Worm (Caenorhabditis elegans) whole organism, mixed stage, embryonic: ENCODE measurements around the gene B0218.7.

ENCODE experiments used
- M03D4.4 ChIP-seq: sonication (generic microtip); optimal IDR thresholded peaks from 2 replicates; lab custom pipeline; 2017; ENCODE audit warnings: mild to moderate bottlenecking, missing genetic modification characterization, missing compliant biosample characterization
- bed-3 ChIP-seq: fragments of 200-800 bp; sonication (Bioruptor generic); optimal IDR thresholded peaks from 3 replicates; lab custom pipeline; 2018; ENCODE audit warnings: mild to moderate bottlenecking, missing genetic modification characterization, moderate library complexity, missing compliant biosample characterization
- blmp-1 ChIP-seq: fragments of 150-350 bp; optimal IDR thresholded peaks from 2 replicates; lab custom pipeline; 2014; ENCODE audit warnings: missing biosample characterization, missing genetic modification characterization
- ceh-39 ChIP-seq: fragments of 150-350 bp; optimal IDR thresholded peaks from 2 replicates; lab custom pipeline; 2014; ENCODE audit warnings: missing biosample characterization, missing genetic modification characterization
- ceh-43 ChIP-seq: fragments of 200-800 bp; sonication (Bioruptor generic); optimal IDR thresholded peaks from 2 replicates; lab custom pipeline; 2018; ENCODE audit warnings: mild to moderate bottlenecking, missing genetic modification characterization, moderate library complexity, missing compliant biosample characterization
- ceh-83 ChIP-seq: fragments of 200-800 bp; sonication (Bioruptor generic); optimal IDR thresholded peaks from 2 replicates; lab custom pipeline; 2018; ENCODE audit warnings: mild to moderate bottlenecking, missing genetic modification characterization, missing compliant biosample characterization
- ces-1 ChIP-seq: fragments of 150-350 bp; optimal IDR thresholded peaks from 2 replicates; lab custom pipeline; 2014; ENCODE audit warnings: missing biosample characterization, missing genetic modification reagents, missing genetic modification characterization
- cnd-1 ChIP-seq: fragments of 200-800 bp; sonication (Bioruptor generic); optimal IDR thresholded peaks from 2 replicates; lab custom pipeline; 2018; ENCODE audit warnings: mild to moderate bottlenecking, missing genetic modification characterization, missing compliant biosample characterization
- drap-1 ChIP-seq: fragments of 200-800 bp; sonication (Bioruptor generic); optimal IDR thresholded peaks from 3 replicates; lab custom pipeline; 2018; ENCODE audit warnings: mild to moderate bottlenecking, missing genetic modification characterization, missing compliant biosample characterization
- elt-1 ChIP-seq: sonication (generic microtip); optimal IDR thresholded peaks from 2 replicates; lab custom pipeline; 2017; ENCODE audit warnings: missing genetic modification characterization, mild to moderate bottlenecking, missing compliant biosample characterization, antibody characterized with exemption, moderate library complexity, borderline replicate concordance; ENCODE audit not compliant: insufficient read depth
- elt-3 ChIP-seq: fragments of 150-350 bp; optimal IDR thresholded peaks from 2 replicates; lab custom pipeline; 2014; ENCODE audit warnings: missing biosample characterization, missing genetic modification characterization
- hlh-1 ChIP-seq: fragments of 150-350 bp; optimal IDR thresholded peaks from 2 replicates; lab custom pipeline; 2014; ENCODE audit warnings: missing biosample characterization, missing genetic modification reagents, missing genetic modification characterization
- lin-13 ChIP-seq: fragments of 150-350 bp; optimal IDR thresholded peaks from 2 replicates; lab custom pipeline; 2014; ENCODE audit warnings: missing biosample characterization, missing genetic modification characterization
- lin-32 ChIP-seq: fragments of 200-800 bp; sonication (Bioruptor generic); optimal IDR thresholded peaks from 2 replicates; lab custom pipeline; 2018; ENCODE audit warnings: mild to moderate bottlenecking, missing genetic modification characterization, missing compliant biosample characterization
- lsy-2 ChIP-seq: fragments of 150-350 bp; optimal IDR thresholded peaks from 2 replicates; lab custom pipeline; 2014; ENCODE audit warnings: missing biosample characterization, missing genetic modification characterization
- mab-5 ChIP-seq: fragments of 150-350 bp; optimal IDR thresholded peaks from 2 replicates; lab custom pipeline; 2014; ENCODE audit warnings: missing biosample characterization, missing genetic modification characterization
- mep-1 ChIP-seq: fragments of 150-350 bp; optimal IDR thresholded peaks from 2 replicates; lab custom pipeline; 2017; ENCODE audit warnings: missing biosample characterization, missing genetic modification reagents, missing genetic modification characterization, inconsistent platforms
- mls-2 ChIP-seq: sonication (generic microtip); optimal IDR thresholded peaks from 2 replicates; lab custom pipeline; 2016; ENCODE audit warnings: mild to moderate bottlenecking, missing genetic modification characterization, moderate library complexity, missing compliant biosample characterization
- nhr-2 ChIP-seq: fragments of 150-350 bp; optimal IDR thresholded peaks from 2 replicates; lab custom pipeline; 2014; ENCODE audit warnings: missing biosample characterization, missing genetic modification characterization
- nhr-28 ChIP-seq: fragments of 150-350 bp; optimal IDR thresholded peaks from 2 replicates; lab custom pipeline; 2014; ENCODE audit warnings: missing biosample characterization, missing genetic modification characterization
- nhr-76 ChIP-seq: sonication (generic microtip); optimal IDR thresholded peaks from 2 replicates; lab custom pipeline; 2017; ENCODE audit warnings: missing biosample characterization, missing genetic modification characterization
- pha-4 ChIP-seq: fragments of 150-350 bp; optimal IDR thresholded peaks from 2 replicates; lab custom pipeline; 2018; ENCODE audit warnings: missing biosample characterization, missing genetic modification reagents, missing genetic modification characterization
- sem-2 ChIP-seq: fragments of 200-800 bp; sonication (Bioruptor generic); optimal IDR thresholded peaks from 2 replicates; lab custom pipeline; 2018; ENCODE audit warnings: mild to moderate bottlenecking, missing genetic modification characterization, missing compliant biosample characterization
- snpc-4 ChIP-seq: fragments of 150-350 bp; optimal IDR thresholded peaks from 2 replicates; lab custom pipeline; 2014; ENCODE audit warnings: missing biosample characterization, missing genetic modification characterization
- sptf-1 ChIP-seq: sonication (generic microtip); optimal IDR thresholded peaks from 2 replicates; lab custom pipeline; 2017; ENCODE audit warnings: mild to moderate bottlenecking, missing genetic modification characterization, moderate library complexity, missing compliant biosample characterization
- unc-120 ChIP-seq: sonication (generic microtip); optimal IDR thresholded peaks from 2 replicates; lab custom pipeline; 2017; ENCODE audit warnings: missing genetic modification characterization, missing compliant biosample characterization; ENCODE audit not compliant: poor library complexity, severe bottlenecking
- unc-62 ChIP-seq: fragments of 150-350 bp; optimal IDR thresholded peaks from 2 replicates; lab custom pipeline; 2014; ENCODE audit warnings: missing biosample characterization, missing genetic modification reagents, missing genetic modification characterization
- ztf-11 ChIP-seq: fragments of 150-350 bp; optimal IDR thresholded peaks from 2 replicates; lab custom pipeline; 2014; ENCODE audit warnings: missing biosample characterization, missing genetic modification characterization

The B0218.7 gene

DNA sequence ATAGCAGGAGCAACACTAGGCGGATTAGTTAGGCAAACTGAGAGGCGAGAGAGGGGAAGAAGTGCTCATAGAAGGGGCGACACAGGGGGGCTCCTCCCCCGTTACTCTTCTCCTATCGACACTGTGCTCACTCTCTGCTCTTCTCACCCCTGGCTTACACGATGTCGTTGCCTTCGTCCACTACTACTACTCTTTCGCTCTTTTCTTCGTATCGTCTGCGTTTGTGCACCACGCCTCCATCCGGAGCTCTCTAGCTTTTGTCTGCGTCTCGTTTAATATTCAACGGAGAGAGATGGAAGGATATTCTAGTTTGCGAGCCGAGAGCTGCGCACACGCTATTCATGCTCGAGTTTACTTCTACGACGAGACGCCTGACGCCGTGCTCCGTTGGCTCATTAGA, 17.5 kb upstream of the B0218.7 start:
- TF ChIP-seq cnd-1 (tag; lab: Kevin White, UChicago) (peak; percentile 36), mls-2 (tag; lab: Kevin White, UChicago) (peak; percentile 63), sptf-1 (tag; lab: Kevin White, UChicago) (peak; percentile 43), M03D4.4 (tag; lab: Kevin White, UChicago) (peak; percentile 8), ceh-43 (GFP tag; lab: Kevin White, UChicago) (no peak), elt-1 (tag; lab: Kevin White, UChicago) (no peak), ces-1 (peak; percentile 81)

DNA sequence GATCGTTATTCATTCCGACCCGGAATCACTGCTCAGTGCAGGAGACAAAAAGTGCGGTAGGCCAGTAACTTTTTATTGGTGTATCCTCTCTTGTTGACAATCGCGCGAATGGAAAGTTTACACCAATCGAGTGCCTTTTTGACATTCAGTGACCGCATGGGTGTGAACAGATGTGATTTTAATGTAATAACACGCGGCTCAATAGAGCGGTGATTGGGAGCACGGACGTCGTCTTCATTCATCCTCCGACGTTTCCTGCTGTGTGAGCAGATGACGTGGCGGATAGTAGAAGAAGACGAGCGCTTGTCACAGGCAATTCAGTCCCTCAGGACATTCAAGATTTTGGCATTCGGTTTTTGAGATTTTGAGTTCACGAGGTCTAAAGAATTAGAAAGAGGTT, 16.7 kb upstream of the B0218.7 start:
- TF ChIP-seq ces-1 (peak; percentile 80), nhr-2 (tag; lab: Kevin White, UChicago) (peak; percentile 55), snpc-4 (no peak), hlh-1 (tag; lab: Kevin White, UChicago) (peak; percentile 15), mab-5 (tag; lab: Kevin White, UChicago) (no peak), ztf-11 (tag; lab: Kevin White, UChicago) (peak; percentile 12), pha-4 (tag; lab: Kevin White, UChicago) (peak; percentile 13), cnd-1 (tag; lab: Kevin White, UChicago) (peak; percentile 61)

DNA sequence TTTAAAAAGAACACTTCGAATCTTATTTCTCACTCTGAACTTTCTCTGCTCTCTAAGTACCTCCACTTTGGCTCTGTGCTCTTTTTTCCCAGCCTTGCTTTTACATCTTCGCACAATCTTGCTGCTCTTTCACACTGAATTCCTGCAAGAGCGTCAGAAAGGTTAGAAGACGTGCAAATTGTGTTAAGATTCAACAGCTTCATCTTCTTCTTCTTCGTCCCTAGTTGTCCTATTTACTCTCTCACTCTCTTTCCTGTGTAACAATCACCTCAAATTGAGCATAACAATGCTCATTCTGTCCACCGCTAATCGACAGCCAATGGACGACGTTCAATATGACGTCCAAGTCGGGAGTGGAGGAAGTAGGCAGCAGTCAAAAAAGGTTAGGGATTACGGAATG, 15.6 kb upstream of the B0218.7 start:
- no peak for TF ChIP-seq unc-120 (tag; lab: Kevin White, UChicago)
- no peak for TF ChIP-seq lin-32
- peak; percentile 87 for TF ChIP-seq ces-1
- no peak for TF ChIP-seq lsy-2 (tag; lab: Kevin White, UChicago)

DNA sequence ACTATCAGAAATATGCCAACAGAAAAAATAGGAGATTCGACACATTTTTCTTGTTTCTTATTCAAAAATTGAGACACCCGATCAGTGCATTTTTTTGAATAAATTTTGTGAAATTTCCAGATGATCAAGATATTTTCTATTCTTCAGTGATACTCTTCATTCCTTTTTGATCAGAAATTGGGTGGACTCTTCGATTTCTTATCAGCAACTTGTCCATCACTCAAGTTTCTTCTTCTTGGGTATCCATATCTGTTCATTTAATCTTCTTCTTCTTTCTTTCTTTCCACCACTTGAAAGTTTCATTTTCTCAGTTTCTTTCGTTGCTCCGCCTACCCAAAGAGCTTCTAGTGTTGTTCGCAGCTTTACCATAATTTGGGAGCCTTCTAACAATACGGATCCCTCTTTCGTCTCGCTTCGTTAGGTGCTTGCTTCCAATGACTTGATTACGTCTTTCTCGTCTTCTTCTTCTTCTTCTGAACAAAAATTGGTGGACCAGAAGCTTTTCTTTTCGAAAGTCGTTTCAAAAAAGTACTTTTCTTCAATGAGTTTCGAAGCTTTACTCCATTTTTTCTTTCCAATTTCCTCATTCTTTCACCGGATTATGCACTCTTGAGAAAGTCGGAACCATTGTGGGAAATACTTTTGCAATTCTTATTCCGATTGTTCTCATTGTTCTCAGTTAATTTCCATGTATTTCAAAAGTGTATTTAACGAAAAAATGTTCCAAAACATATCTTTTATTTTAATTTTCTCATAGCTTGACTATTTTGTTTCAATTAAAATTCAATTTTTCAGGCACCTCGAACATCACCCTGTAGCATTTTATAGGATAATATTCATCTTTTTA, 10.1 kb upstream of the B0218.7 start, which contains the start of gene pct-1:
Gene pct-1, plus strand, starts transcription at position 797 of the 847 bp plus-strand sequence.
- TF ChIP-seq ces-1 (peak; percentile 69), elt-1 (tag; lab: Kevin White, UChicago) (no peak)

DNA sequence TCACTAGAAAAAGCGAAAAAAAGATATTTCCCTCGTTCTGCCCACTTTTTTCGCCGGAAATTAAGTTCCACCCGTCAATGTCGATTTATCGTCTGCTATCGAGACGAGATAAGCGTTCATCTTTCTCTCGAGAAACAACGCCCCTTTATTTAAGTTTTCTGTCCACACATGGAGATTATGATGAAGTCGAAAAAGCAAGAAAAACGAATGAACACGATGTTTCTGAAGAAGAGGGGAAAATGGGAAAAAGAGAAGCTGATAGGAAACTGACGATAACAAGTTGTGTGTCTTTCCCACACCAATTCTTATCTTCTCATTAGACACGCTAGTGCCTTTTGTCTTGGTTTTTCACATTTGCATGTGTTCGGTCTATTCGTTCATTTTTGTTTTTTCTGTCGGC, 8.9 kb upstream of the B0218.7 start:
- TF ChIP-seq mep-1 (tag; lab: Kevin White, UChicago): no peak
- no peak for TF ChIP-seq lsy-2 (tag; lab: Kevin White, UChicago)
- no peak for TF ChIP-seq elt-3 (tag; lab: Kevin White, UChicago)
- no peak for TF ChIP-seq ceh-83
- no peak for TF ChIP-seq bed-3 (GFP tag; lab: Kevin White, UChicago)
- TF ChIP-seq unc-62: no peak
- no peak for TF ChIP-seq ces-1
- TF ChIP-seq ceh-39: no peak

DNA sequence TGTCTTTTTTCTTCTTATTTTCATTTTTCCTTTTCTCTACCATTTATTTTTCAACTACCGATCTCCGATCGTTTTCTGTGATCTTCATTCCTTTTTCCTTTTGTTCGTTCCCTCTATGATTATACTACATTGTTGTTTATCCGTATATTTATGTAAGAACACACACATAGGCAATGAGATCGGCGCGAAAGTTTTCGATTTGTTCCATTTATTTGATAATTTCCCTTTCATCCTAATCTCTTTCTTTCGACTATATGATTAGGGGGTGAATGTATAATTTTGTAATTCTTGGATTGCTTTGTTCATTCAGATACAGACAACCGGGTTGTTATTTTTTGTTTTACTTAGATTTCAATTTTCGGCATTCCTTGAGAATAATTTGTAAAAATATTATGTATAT, 7.8 kb upstream of the B0218.7 start:
- peak; percentile 83 for TF ChIP-seq blmp-1 (tag; lab: Kevin White, UChicago)
- no peak for TF ChIP-seq drap-1 (GFP tag; lab: Kevin White, UChicago)
- no peak for TF ChIP-seq sem-2 (GFP tag; lab: Kevin White, UChicago)
- TF ChIP-seq ces-1: no peak

DNA sequence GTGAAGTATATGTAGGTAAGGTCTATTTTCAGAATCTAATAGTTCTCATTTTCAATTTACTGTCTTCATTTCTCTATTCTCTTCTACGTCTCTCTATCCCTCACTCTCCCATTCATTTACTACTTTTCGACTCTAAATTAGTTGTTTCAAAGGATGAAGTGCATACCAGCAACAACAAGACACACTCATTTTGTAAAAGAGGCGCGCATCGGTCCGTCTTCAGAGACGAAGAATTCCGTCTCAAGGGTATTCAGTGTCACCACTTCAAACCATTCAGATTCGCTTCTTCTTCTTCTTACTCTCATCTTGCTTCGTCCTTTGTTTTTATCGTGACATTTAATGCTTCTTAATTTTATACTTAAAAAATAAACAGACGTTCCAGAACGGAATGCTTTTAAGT, 5.5 kb upstream of the B0218.7 start:
- TF ChIP-seq elt-3 (tag; lab: Kevin White, UChicago) (no peak), mep-1 (tag; lab: Kevin White, UChicago) (no peak), unc-62 (no peak), nhr-28 (tag; lab: Kevin White, UChicago) (no peak), elt-1 (tag; lab: Kevin White, UChicago) (no peak), ztf-11 (tag; lab: Kevin White, UChicago) (no peak), ceh-83 (no peak), hlh-1 (tag; lab: Kevin White, UChicago) (no peak), bed-3 (GFP tag; lab: Kevin White, UChicago) (no peak), lin-13 (tag; lab: Kevin White, UChicago) (no peak), nhr-76 (no peak)
